Worm (Caenorhabditis elegans) whole organism, young adult: ENCODE results near the gene nrf-6.

ENCODE experiments used
- B0019.2 ChIP-seq: fragments of 200-800 bp; sonication (Bioruptor generic); conservative IDR thresholded peaks from 2 replicates; pipeline ENCODE4 v1.3.6; 2022; ENCODE audit warnings: missing genetic modification reagents, missing genetic modification characterization, missing compliant biosample characterization
- B0035.1 ChIP-seq: sonication (generic microtip); optimal IDR thresholded peaks from 2 replicates; lab custom pipeline; 2016; ENCODE audit warnings: missing genetic modification characterization, mild to moderate bottlenecking, missing compliant biosample characterization, missing genotype, missing genetic modification reagents
- B0261.1 ChIP-seq: sonication (generic microtip); optimal IDR thresholded peaks from 2 replicates; lab custom pipeline; 2016; ENCODE audit warnings: mild to moderate bottlenecking, missing genetic modification characterization, moderate library complexity, missing compliant biosample characterization
- C17E4.6 ChIP-seq: fragments of 200-800 bp; sonication (Bioruptor generic); IDR thresholded peaks from 2 replicates; pipeline ENCODE4 v1.3.6; 2022; ENCODE audit warnings: missing genetic modification reagents, missing genetic modification characterization, missing compliant biosample characterization
- F10E7.11 ChIP-seq: sonication (generic microtip); optimal IDR thresholded peaks from 2 replicates; lab custom pipeline; 2017; ENCODE audit warnings: mild to moderate bottlenecking, missing genetic modification characterization, moderate library complexity, missing compliant biosample characterization
- F23B12.7 ChIP-seq: sonication (generic microtip); optimal IDR thresholded peaks from 2 replicates; lab custom pipeline; 2017; ENCODE audit warnings: missing genetic modification characterization, mild to moderate bottlenecking, missing compliant biosample characterization, antibody characterized with exemption, moderate library complexity; ENCODE audit not compliant: insufficient read depth
- F57A8.1 ChIP-seq: fragments of 200-800 bp; sonication (Bioruptor generic); optimal IDR thresholded peaks from 2 replicates; lab custom pipeline; 2018; ENCODE audit warnings: mild to moderate bottlenecking, missing genetic modification characterization, moderate library complexity, missing compliant biosample characterization
- K12H6.12 ChIP-seq: fragments of 200-800 bp; sonication (Bioruptor generic); optimal IDR thresholded peaks from 2 replicates; lab custom pipeline; 2018; ENCODE audit warnings: mild to moderate bottlenecking, missing genetic modification characterization, missing compliant biosample characterization
- Y53G8AR.9 ChIP-seq: fragments of 200-800 bp; sonication (Bioruptor generic); conservative IDR thresholded peaks from 2 replicates; pipeline ENCODE4 v1.3.6; 2022; ENCODE audit warnings: missing genetic modification reagents, missing genetic modification characterization, missing compliant biosample characterization
- ZK185.1 ChIP-seq: sonication (generic microtip); optimal IDR thresholded peaks from 2 replicates; lab custom pipeline; 2016; ENCODE audit warnings: mild to moderate bottlenecking, missing genetic modification characterization, missing compliant biosample characterization; ENCODE audit not compliant: poor library complexity, severe bottlenecking
- akir-1 ChIP-seq: fragments of 200-800 bp; sonication (Bioruptor generic); optimal IDR thresholded peaks from 2 replicates; lab custom pipeline; 2018; ENCODE audit warnings: mild to moderate bottlenecking, missing genetic modification characterization, moderate library complexity, missing compliant biosample characterization
- ama-1 ChIP-seq, 3 experiments: fragments of 150-350 bp in 1 of 3; sonication (generic microtip) in 2 of 3; optimal IDR thresholded peaks; 2 replicates each; lab custom pipeline; 2014 to 2018; ENCODE audit warnings: missing biosample characterization in 2 of 3, missing genetic modification characterization in 2 of 3, missing genetic modification reagents in 2 of 3
- attf-3 ChIP-seq: fragments of 200-800 bp; sonication (Bioruptor generic); conservative IDR thresholded peaks from 2 replicates; pipeline ENCODE4 v1.3.6; 2022; ENCODE audit warnings: missing genetic modification reagents, missing genetic modification characterization, missing compliant biosample characterization
- attf-5 ChIP-seq: fragments of 200-800 bp; sonication (Bioruptor generic); optimal IDR thresholded peaks from 2 replicates; lab custom pipeline; 2018; ENCODE audit warnings: mild to moderate bottlenecking, missing genetic modification characterization, missing compliant biosample characterization
- attf-6 ChIP-seq: fragments of 200-800 bp; sonication (Bioruptor generic); IDR thresholded peaks from 2 replicates; pipeline ENCODE4 v1.3.6; 2022; ENCODE audit warnings: missing genetic modification reagents, missing genetic modification characterization, missing compliant biosample characterization
- bed-1 ChIP-seq: fragments of 200-800 bp; sonication (Bioruptor generic); IDR thresholded peaks from 2 replicates; pipeline ENCODE4 v1.3.6; 2022; ENCODE audit warnings: missing genetic modification reagents, missing genetic modification characterization, missing compliant biosample characterization
- ceh-100 ChIP-seq: fragments of 200-800 bp; sonication (Bioruptor generic); IDR thresholded peaks from 2 replicates; pipeline ENCODE4 v1.3.6; 2022; ENCODE audit warnings: missing genetic modification reagents, missing genetic modification characterization, missing compliant biosample characterization
- ceh-40 ChIP-seq: fragments of 200-800 bp; sonication (Bioruptor generic); IDR thresholded peaks from 2 replicates; pipeline ENCODE4 v1.3.6; 2022; ENCODE audit warnings: missing genetic modification characterization, missing compliant biosample characterization
- ceh-79 ChIP-seq: sonication (generic microtip); optimal IDR thresholded peaks from 2 replicates; lab custom pipeline; 2017; ENCODE audit warnings: mild to moderate bottlenecking, missing genetic modification characterization, missing compliant biosample characterization
- ceh-91 ChIP-seq: fragments of 200-800 bp; sonication (Bioruptor generic); IDR thresholded peaks from 2 replicates; pipeline ENCODE4 v1.3.6; 2022; ENCODE audit warnings: missing genetic modification reagents, missing genetic modification characterization, missing compliant biosample characterization
- chd-7 ChIP-seq: sonication (generic microtip); optimal IDR thresholded peaks from 2 replicates; lab custom pipeline; 2016; ENCODE audit warnings: mild to moderate bottlenecking, missing genetic modification characterization, moderate library complexity, missing compliant biosample characterization
- dox-1 ChIP-seq: fragments of 200-800 bp; sonication (Bioruptor generic); IDR thresholded peaks from 2 replicates; pipeline ENCODE4 v1.3.6; 2022; ENCODE audit warnings: missing genetic modification reagents, missing genetic modification characterization, missing compliant biosample characterization
- efl-1 ChIP-seq: fragments of 150-350 bp; optimal IDR thresholded peaks from 2 replicates; lab custom pipeline; 2014; ENCODE audit warnings: missing biosample characterization, missing genetic modification reagents, missing genetic modification characterization
- egl-18 ChIP-seq: fragments of 200-800 bp; sonication (Bioruptor generic); IDR thresholded peaks from 2 replicates; pipeline ENCODE4 v1.3.6; 2022; ENCODE audit warnings: missing genetic modification reagents, missing genetic modification characterization, missing compliant biosample characterization
- fkh-3 ChIP-seq: sonication (generic microtip); optimal IDR thresholded peaks from 2 replicates; lab custom pipeline; 2016; ENCODE audit warnings: mild to moderate bottlenecking, missing genetic modification characterization, missing compliant biosample characterization
- hlh-26 ChIP-seq: fragments of 200-800 bp; sonication (Bioruptor generic); conservative IDR thresholded peaks from 2 replicates; pipeline ENCODE4 v1.3.6; 2022; ENCODE audit warnings: missing genetic modification reagents, missing genetic modification characterization, missing compliant biosample characterization
- hsf-1 ChIP-seq: fragments of 200-800 bp; sonication (Bioruptor generic); IDR thresholded peaks from 2 replicates; pipeline ENCODE4 v1.3.6; 2022; ENCODE audit warnings: missing genetic modification reagents, missing genetic modification characterization, missing compliant biosample characterization
- lag-1 ChIP-seq: fragments of 200-800 bp; sonication (Bioruptor generic); IDR thresholded peaks from 2 replicates; pipeline ENCODE4 v1.3.6; 2022; ENCODE audit warnings: missing genetic modification reagents, missing genetic modification characterization, missing compliant biosample characterization
- let-526 ChIP-seq: fragments of 200-800 bp; sonication (Bioruptor generic); IDR thresholded peaks from 2 replicates; pipeline ENCODE4 v1.3.6; 2022; ENCODE audit warnings: missing genetic modification reagents, missing genetic modification characterization, missing compliant biosample characterization
- lin-26 ChIP-seq: fragments of 200-800 bp; sonication (Bioruptor generic); IDR thresholded peaks from 2 replicates; pipeline ENCODE4 v1.3.6; 2022; ENCODE audit warnings: missing genetic modification reagents, missing genetic modification characterization, missing compliant biosample characterization
- lin-35 ChIP-seq, 3 experiments: fragments of 150-350 bp in 2 of 3; sonication (generic microtip) in 1 of 3; optimal IDR thresholded peaks; 2 replicates each; lab custom pipeline; 2014 to 2018; ENCODE audit warnings: missing biosample characterization in 3 of 3, missing genetic modification characterization in 3 of 3, missing genetic modification reagents in 3 of 3
- lin-40 ChIP-seq: sonication (generic microtip); optimal IDR thresholded peaks from 2 replicates; lab custom pipeline; 2016; ENCODE audit warnings: missing genetic modification characterization, mild to moderate bottlenecking, missing compliant biosample characterization, missing genotype, missing genetic modification reagents
- madf-10 ChIP-seq: sonication (generic microtip); optimal IDR thresholded peaks from 2 replicates; lab custom pipeline; 2016; ENCODE audit warnings: mild to moderate bottlenecking, missing genetic modification characterization, missing compliant biosample characterization
- mcd-1 ChIP-seq: fragments of 200-800 bp; sonication (Bioruptor generic); IDR thresholded peaks from 2 replicates; pipeline ENCODE4 v1.3.6; 2022; ENCODE audit warnings: missing genetic modification reagents, missing genetic modification characterization, missing compliant biosample characterization
- nfya-1 ChIP-seq: sonication (generic microtip); optimal IDR thresholded peaks from 2 replicates; lab custom pipeline; 2017; ENCODE audit warnings: antibody characterized with exemption, missing compliant biosample characterization, missing genetic modification characterization, borderline replicate concordance; ENCODE audit not compliant: insufficient read depth
- nfya-2 ChIP-seq: fragments of 200-800 bp; sonication (Bioruptor generic); IDR thresholded peaks from 2 replicates; pipeline ENCODE4 v1.3.6; 2022; ENCODE audit warnings: missing genetic modification reagents, missing genetic modification characterization, missing compliant biosample characterization
- nhr-120 ChIP-seq: fragments of 200-800 bp; sonication (Bioruptor generic); IDR thresholded peaks from 2 replicates; pipeline ENCODE4 v1.3.6; 2022; ENCODE audit warnings: missing genetic modification characterization, missing compliant biosample characterization
- nhr-179 ChIP-seq: sonication (generic microtip); optimal IDR thresholded peaks from 2 replicates; lab custom pipeline; 2016; ENCODE audit warnings: mild to moderate bottlenecking, missing genetic modification characterization, missing compliant biosample characterization
- pbrm-1 ChIP-seq: fragments of 200-800 bp; sonication (Bioruptor generic); IDR thresholded peaks from 2 replicates; pipeline ENCODE4 v1.3.6; 2022; ENCODE audit warnings: missing genetic modification reagents, missing genetic modification characterization, missing compliant biosample characterization
- pha-4 ChIP-seq: fragments of 150-350 bp; sonication (generic microtip); optimal IDR thresholded peaks from 2 replicates; lab custom pipeline; 2014; ENCODE audit warnings: missing biosample characterization, missing genetic modification reagents, missing genetic modification characterization
- rcor-1 ChIP-seq: fragments of 200-800 bp; sonication (Bioruptor generic); IDR thresholded peaks from 2 replicates; pipeline ENCODE4 v1.3.6; 2022; ENCODE audit warnings: missing genetic modification reagents, missing genetic modification characterization, missing compliant biosample characterization
- snpc-3.4 ChIP-seq: sonication (generic microtip); optimal IDR thresholded peaks from 2 replicates; lab custom pipeline; 2017; ENCODE audit warnings: missing genetic modification characterization, mild to moderate bottlenecking, missing compliant biosample characterization, antibody characterized with exemption, moderate library complexity, missing genotype, missing genetic modification reagents
- snpc-4 ChIP-seq, 5 experiments: fragments of 150-350 bp in 1 of 5; sonication (generic microtip) in 4 of 5; optimal IDR thresholded peaks; 2 replicates each; lab custom pipeline; 2014 to 2018; ENCODE audit warnings: missing genetic modification characterization in 5 of 5, missing biosample characterization in 3 of 5, antibody characterized with exemption in 2 of 5, mild to moderate bottlenecking in 2 of 5, missing compliant biosample characterization in 2 of 5, missing genotype in 2 of 5, moderate library complexity in 2 of 5, missing genetic modification reagents in 1 of 5
- zim-3 ChIP-seq: sonication (generic microtip); optimal IDR thresholded peaks from 2 replicates; lab custom pipeline; 2017; ENCODE audit warnings: mild to moderate bottlenecking, missing genetic modification characterization, moderate library complexity, missing compliant biosample characterization
- ztf-18 ChIP-seq: sonication (generic microtip); optimal IDR thresholded peaks from 2 replicates; lab custom pipeline; 2016; ENCODE audit warnings: missing genotype, mild to moderate bottlenecking, missing genetic modification characterization, missing compliant biosample characterization
- ztf-25 ChIP-seq: fragments of 200-800 bp; sonication (Bioruptor generic); IDR thresholded peaks from 2 replicates; pipeline ENCODE4 v1.3.6; 2022; ENCODE audit warnings: missing genetic modification reagents, missing genetic modification characterization, missing compliant biosample characterization
- ztf-3 ChIP-seq: fragments of 200-800 bp; sonication (Bioruptor generic); optimal IDR thresholded peaks from 2 replicates; lab custom pipeline; 2018; ENCODE audit warnings: mild to moderate bottlenecking, missing genetic modification characterization, missing compliant biosample characterization

nrf-6 gene

ce11 chrII:8062334-8062791 is 29.9 kb upstream of the nrf-6 start, which contains the start of gene ufd-2 (continued):
- TF ChIP-seq zim-3 (tag; lab: Kevin White, UChicago) (no peak), lag-1 (no peak), K12H6.12 (peak; percentile 46), snpc-3.4 (tag; lab: Kevin White, UChicago) (no peak), ztf-3 (GFP tag; lab: Kevin White, UChicago) (no peak), dox-1 (GFP tag; lab: Robert Waterston, UW) (no peak), ZK185.1 (tag; lab: Kevin White, UChicago) (peak; percentile 23), akir-1 (GFP tag; lab: Kevin White, UChicago) (no peak), F10E7.11 (tag; lab: Kevin White, UChicago) (no peak), attf-5 (peak; percentile 82), mcd-1 (GFP tag; lab: Robert Waterston, UW) (peak; percentile 94), pha-4 (tag; lab: Kevin White, UChicago) (no peak), attf-6 (GFP tag; lab: Robert Waterston, UW) (no peak), fkh-3 (tag; lab: Kevin White, UChicago) (no peak), C17E4.6 (no peak), ceh-91 (GFP tag; lab: Robert Waterston, UW) (0 out of 2 replicates have a peak, but pooled peaks have one; percentile 62), attf-3 (peak; percentile 59; the same call in 1 of the 2 replicates), rcor-1 (GFP tag; lab: Robert Waterston, UW) (0 out of 2 replicates have a peak, but pooled peaks have one; percentile 64), ceh-100 (GFP tag; lab: Robert Waterston, UW) (peak; percentile 93), egl-18 (GFP tag; lab: Robert Waterston, UW) (no peak), lin-35 (GFP tag; optimal IDR thresholded peaks at IDR 0.05; lab: Kevin White, UChicago) (peak in 1 of 3 experiments; percentile 31), snpc-4 (GFP tag; optimal IDR thresholded peaks at IDR 0.05; lab: Kevin White, UChicago) (no peak), snpc-4 (tag; optimal IDR thresholded peaks at IDR 0.05; lab: Kevin White, UChicago) (peak in 2 of 4 experiments; percentile 22 to 25), madf-10 (tag; lab: Kevin White, UChicago) (no peak), chd-7 (tag; lab: Kevin White, UChicago) (no peak), B0035.1 (tag; lab: Kevin White, UChicago) (no peak), Y53G8AR.9 (no peak), B0261.1 (tag; lab: Kevin White, UChicago) (no peak), pbrm-1 (GFP tag; lab: Robert Waterston, UW) (no peak), bed-1 (GFP tag; lab: Robert Waterston, UW) (no peak), ceh-79 (tag; lab: Kevin White, UChicago) (no peak), ztf-25 (no peak), lin-26 (GFP tag; lab: Robert Waterston, UW) (peak; percentile 68; the same call in 1 of the 2 replicates), nfya-2 (no peak), hsf-1 (GFP tag; lab: Robert Waterston, UW) (0 out of 2 replicates have a peak, but pooled peaks have one; percentile 28), let-526 (GFP tag; lab: Robert Waterston, UW) (no peak), efl-1 (peak; percentile 84), lin-40 (tag; lab: Kevin White, UChicago) (peak; percentile 44), ceh-40 (GFP tag; lab: Robert Waterston, UW) (no peak), B0019.2 (no peak), hlh-26 (GFP tag; lab: Robert Waterston, UW) (no peak), nfya-1 (tag; lab: Kevin White, UChicago) (no peak), nhr-179 (no peak), ztf-18 (peak; percentile 80), F23B12.7 (tag; lab: Kevin White, UChicago) (peak; percentile 87), nhr-120 (GFP tag; lab: Robert Waterston, UW) (no peak), ama-1 (optimal IDR thresholded peaks at IDR 0.05; lab: Kevin White, UChicago) (no peak), ama-1 (GFP tag; optimal IDR thresholded peaks at IDR 0.05; lab: Kevin White, UChicago) (no peak), F57A8.1 (GFP tag; lab: Kevin White, UChicago) (no peak)
